Fruit fly (Drosophila melanogaster): ENCODE data around the gene CG8677.

The CG8677 gene

dm6 chr2L:21251750-21252149, 30.6 kb downstream of the CG8677 start:
- TF ChIP-seq OdsH (GFP tag; optimal IDR thresholded peaks at IDR 0.05) (no peak), Vsx2 (GFP tag; optimal IDR thresholded peaks at IDR 0.05; ENCODE audit: partially characterized antibody) (no peak), Rel (GFP tag; optimal IDR thresholded peaks at IDR 0.05) (no peak), Rel (tag; optimal IDR thresholded peaks at IDR 0.05) (peak; percentile 47), h (GFP tag; optimal IDR thresholded peaks at IDR 0.05) (no peak), pan (optimal IDR thresholded peaks at IDR 0.05) (no peak), CG9705 (GFP tag; optimal IDR thresholded peaks at IDR 0.05) (no peak), tai (GFP tag; optimal IDR thresholded peaks at IDR 0.05) (no peak)

dm6 chr2L:21259008-21259407, 37.9 kb downstream of the CG8677 start:
- TF ChIP-seq GATAd (GFP tag; optimal IDR thresholded peaks at IDR 0.05) (no peak), Dif (GFP tag; optimal IDR thresholded peaks at IDR 0.05; ENCODE audit: partially characterized antibody) (no peak), jim (GFP tag; optimal IDR thresholded peaks at IDR 0.05) (no peak), Vsx2 (GFP tag; optimal IDR thresholded peaks at IDR 0.05; ENCODE audit: partially characterized antibody) (no peak), Hnf4 (GFP tag; optimal IDR thresholded peaks at IDR 0.05) (no peak), sv (GFP tag; optimal IDR thresholded peaks at IDR 0.05) (no peak), CG9705 (GFP tag; optimal IDR thresholded peaks at IDR 0.05) (no peak), ey (GFP tag; optimal IDR thresholded peaks at IDR 0.05) (no peak), foxo (GFP tag; optimal IDR thresholded peaks at IDR 0.05) (no peak), psq (GFP tag; optimal IDR thresholded peaks at IDR 0.05) (no peak), woc (GFP tag; optimal IDR thresholded peaks at IDR 0.05) (no peak)

dm6 chr2L:21260869-21261268, 39.8 kb downstream of the CG8677 start:
- TF ChIP-seq ey (GFP tag; optimal IDR thresholded peaks at IDR 0.05): peak; percentile 27
- TF ChIP-seq fru (GFP tag; optimal IDR thresholded peaks at IDR 0.05): peak; percentile 14
- peak; percentile 17 for TF ChIP-seq br (GFP tag; optimal IDR thresholded peaks at IDR 0.05)
- peak; percentile 26 for TF ChIP-seq CG9705 (GFP tag; optimal IDR thresholded peaks at IDR 0.05)
- peak; percentile 11 for TF ChIP-seq tai (GFP tag; optimal IDR thresholded peaks at IDR 0.05)
- TF ChIP-seq pan (optimal IDR thresholded peaks at IDR 0.05): no peak
- TF ChIP-seq HLH106 (tag; optimal IDR thresholded peaks at IDR 0.05): peak; percentile 27
- no peak for TF ChIP-seq GATAd (GFP tag; optimal IDR thresholded peaks at IDR 0.05)
- peak; percentile 30 for TF ChIP-seq Hnf4 (GFP tag; optimal IDR thresholded peaks at IDR 0.05)
- TF ChIP-seq OdsH (GFP tag; optimal IDR thresholded peaks at IDR 0.05): no peak
- TF ChIP-seq Mio (GFP tag; optimal IDR thresholded peaks at IDR 0.05): no peak
- TF ChIP-seq CG32264 (GFP tag; optimal IDR thresholded peaks at IDR 0.05): no peak
- peak; percentile 46 for TF ChIP-seq h (GFP tag; optimal IDR thresholded peaks at IDR 0.05)
- TF ChIP-seq psq (GFP tag; optimal IDR thresholded peaks at IDR 0.05): peak; percentile 22

- TF ChIP-seq rgr (GFP tag; optimal IDR thresholded peaks at IDR 0.05) (peak; percentile 2), fru (GFP tag; optimal IDR thresholded peaks at IDR 0.05) (peak; percentile 19), CG32264 (GFP tag; optimal IDR thresholded peaks at IDR 0.05) (no peak)
These were observed 41.7 kb downstream of the CG8677 start, which contains the start of gene CG8671 for dm6 chr2L:21262832-21263231. TSS of gene CG8671 (plus strand) at chr2L:21262956.

- TF ChIP-seq foxo (GFP tag; optimal IDR thresholded peaks at IDR 0.05) (peak in 1 of 2 experiments; percentile 39), Rel (GFP tag; optimal IDR thresholded peaks at IDR 0.05) (no peak), Rel (tag; optimal IDR thresholded peaks at IDR 0.05) (no peak), Dfd (GFP tag; optimal IDR thresholded peaks at IDR 0.05) (no peak), Jra (GFP tag; optimal IDR thresholded peaks at IDR 0.05) (no peak), Hr83 (GFP tag; optimal IDR thresholded peaks at IDR 0.05; ENCODE audit: poor library complexity, severe bottlenecking) (no peak), dmrt93B (GFP tag; optimal IDR thresholded peaks at IDR 0.05) (no peak), jim (GFP tag; optimal IDR thresholded peaks at IDR 0.05) (no peak), sv (GFP tag; optimal IDR thresholded peaks at IDR 0.05) (no peak), Mio (GFP tag; optimal IDR thresholded peaks at IDR 0.05) (no peak), Sp1 (GFP tag; optimal IDR thresholded peaks at IDR 0.05) (no peak), dl (GFP tag; optimal IDR thresholded peaks at IDR 0.05; ENCODE audit: insufficient read depth in 1 of 2, partially characterized antibody in 2 of 2) (no peak), h (GFP tag; optimal IDR thresholded peaks at IDR 0.05) (peak; percentile 37), rgr (GFP tag; optimal IDR thresholded peaks at IDR 0.05) (peak; percentile 31), OdsH (GFP tag; optimal IDR thresholded peaks at IDR 0.05) (peak; percentile 33), woc (GFP tag; optimal IDR thresholded peaks at IDR 0.05) (peak; percentile 48), CG9705 (GFP tag; optimal IDR thresholded peaks at IDR 0.05) (no peak), CrebA (GFP tag; optimal IDR thresholded peaks at IDR 0.05; ENCODE audit: borderline replicate concordance) (no peak), fru (GFP tag; optimal IDR thresholded peaks at IDR 0.05) (peak; percentile 14), Dif (GFP tag; optimal IDR thresholded peaks at IDR 0.05; ENCODE audit: partially characterized antibody) (no peak), Hnf4 (GFP tag; optimal IDR thresholded peaks at IDR 0.05) (peak; percentile 23), usp (GFP tag; optimal IDR thresholded peaks at IDR 0.05) (no peak), HLH106 (tag; optimal IDR thresholded peaks at IDR 0.05) (no peak), Hr78 (GFP tag; optimal IDR thresholded peaks at IDR 0.05) (no peak), tai (GFP tag; optimal IDR thresholded peaks at IDR 0.05) (no peak), Vsx2 (GFP tag; optimal IDR thresholded peaks at IDR 0.05; ENCODE audit: partially characterized antibody) (no peak), ey (GFP tag; optimal IDR thresholded peaks at IDR 0.05) (no peak), GATAd (GFP tag; optimal IDR thresholded peaks at IDR 0.05) (no peak), sage (GFP tag; optimal IDR thresholded peaks at IDR 0.05) (no peak), br (GFP tag; optimal IDR thresholded peaks at IDR 0.05) (no peak), dsf (GFP tag; optimal IDR thresholded peaks at IDR 0.05; ENCODE audit: borderline replicate concordance) (no peak), Abd-B (GFP tag; optimal IDR thresholded peaks at IDR 0.05) (no peak), lola (GFP tag; optimal IDR thresholded peaks at IDR 0.05) (no peak), pan (optimal IDR thresholded peaks at IDR 0.05) (no peak)
These were observed 42.5 kb downstream of the CG8677 start for dm6 chr2L:21263470-21264146.
